Fruit fly (Drosophila melanogaster) whole organism, embryonic: ENCODE results near the gene CG17283.

Experiments
- Atf3 ChIP-seq: fragments of 200-800 bp; sonication (Bioruptor generic); optimal IDR thresholded peaks from 3 replicates; lab custom pipeline; 2016; ENCODE audit warnings: missing biosample characterization, missing genetic modification characterization
- CG10274 ChIP-seq: fragments of 200-800 bp; sonication (Bioruptor generic); optimal IDR thresholded peaks from 3 replicates; lab custom pipeline; 2017; ENCODE audit warnings: missing biosample characterization, mild to moderate bottlenecking, missing genetic modification characterization
- CG10654 ChIP-seq: fragments of 200-800 bp; sonication (Bioruptor generic); optimal IDR thresholded peaks from 2 replicates; lab custom pipeline; 2016; ENCODE audit warnings: missing biosample characterization, missing genetic modification characterization
- CG11085 ChIP-seq: fragments of 200-800 bp; sonication (Bioruptor generic); IDR thresholded peaks from 2 replicates; pipeline ENCODE4 v1.3.6; 2022; ENCODE audit warnings: missing biosample characterization, missing genetic modification characterization
- CG13894 ChIP-seq: fragments of 200-800 bp; sonication (Bioruptor generic); optimal IDR thresholded peaks from 3 replicates; lab custom pipeline; 2018; ENCODE audit warnings: missing biosample characterization, mild to moderate bottlenecking, missing genetic modification characterization, moderate library complexity
- CG14014 ChIP-seq: fragments of 200-800 bp; sonication (Bioruptor generic); IDR thresholded peaks from 2 replicates; pipeline ENCODE4 v1.3.6; 2022; ENCODE audit warnings: missing biosample characterization, missing genetic modification characterization
- CG15011 ChIP-seq: fragments of 200-800 bp; sonication (Bioruptor generic); optimal IDR thresholded peaks from 3 replicates; lab custom pipeline; 2018; ENCODE audit warnings: missing biosample characterization, mild to moderate bottlenecking, missing genetic modification characterization
- CG15479 ChIP-seq: fragments of 200-800 bp; sonication (Bioruptor generic); optimal IDR thresholded peaks from 3 replicates; lab custom pipeline; 2019; ENCODE audit warnings: missing biosample characterization, mild to moderate bottlenecking, missing genetic modification characterization, moderate library complexity
- CG17186 ChIP-seq: fragments of 200-800 bp; sonication (Bioruptor generic); optimal IDR thresholded peaks from 3 replicates; lab custom pipeline; 2017; ENCODE audit warnings: missing biosample characterization, missing genetic modification reagents, missing genetic modification characterization
- CG4854 ChIP-seq: fragments of 200-800 bp; sonication (Bioruptor generic); optimal IDR thresholded peaks from 2 replicates; lab custom pipeline; 2016; ENCODE audit warnings: missing biosample characterization, missing genetic modification characterization, inconsistent platforms
- CG7372 ChIP-seq: fragments of 200-800 bp; sonication (Bioruptor generic); IDR thresholded peaks from 2 replicates; pipeline ENCODE4 v1.3.6; 2022; ENCODE audit warnings: missing biosample characterization, missing genetic modification characterization
- CG9932 ChIP-seq: fragments of 200-800 bp; sonication (Bioruptor generic); IDR thresholded peaks from 2 replicates; pipeline ENCODE4 v1.3.6; 2022; ENCODE audit warnings: missing biosample characterization, missing genetic modification characterization
- D19B ChIP-seq: fragments of 200-800 bp; sonication (Bioruptor generic); optimal IDR thresholded peaks from 2 replicates; lab custom pipeline; 2017; ENCODE audit warnings: missing biosample characterization, mild to moderate bottlenecking, missing genetic modification characterization
- Deaf1 ChIP-seq: fragments of 200-800 bp; optimal IDR thresholded peaks from 3 replicates; lab custom pipeline; 2019; ENCODE audit warnings: missing biosample characterization, mild to moderate bottlenecking, missing genetic modification characterization, moderate library complexity
- Dll ChIP-seq: fragments of 200-800 bp; sonication (Bioruptor generic); IDR thresholded peaks from 4 replicates; pipeline ENCODE4 v1.3.6; 2022; ENCODE audit warnings: missing biosample characterization, missing genetic modification characterization; ENCODE audit not compliant: partially characterized antibody
- Ets65A ChIP-seq: fragments of 200-800 bp; sonication (Bioruptor generic); peaks from one replicate; lab custom pipeline; 2016; ENCODE audit warnings: missing biosample characterization, missing genetic modification characterization
- Gsc ChIP-seq: fragments of 200-800 bp; sonication (Bioruptor generic); IDR thresholded peaks from 2 replicates; pipeline ENCODE4 v1.3.6; 2022; ENCODE audit warnings: missing biosample characterization, missing genetic modification characterization
- H15 ChIP-seq: fragments of 200-800 bp; sonication (Bioruptor generic); IDR thresholded peaks from 3 replicates; pipeline ENCODE4 v1.3.6; 2022; ENCODE audit warnings: missing biosample characterization, missing genetic modification characterization
- Hmr ChIP-seq: fragments of 200-800 bp; sonication (Bioruptor generic); optimal IDR thresholded peaks from 3 replicates; lab custom pipeline; 2017; ENCODE audit warnings: mild to moderate bottlenecking, missing biosample characterization, missing genetic modification reagents, missing genetic modification characterization
- Lpt ChIP-seq: fragments of >200 bp; optimal IDR thresholded peaks from 2 replicates; lab custom pipeline; 2018; ENCODE audit warnings: missing biosample characterization, missing genetic modification characterization
- Nf-YC ChIP-seq: fragments of 200-800 bp; optimal IDR thresholded peaks from 3 replicates; lab custom pipeline; 2019; ENCODE audit warnings: missing biosample characterization, mild to moderate bottlenecking, missing genetic modification characterization, moderate library complexity
- Pdp1 ChIP-seq, 2 experiments: fragments of 200-800 bp; sonication (Bioruptor generic); optimal IDR thresholded peaks; 3 replicates each; lab custom pipeline; 2016; ENCODE audit warnings: missing biosample characterization in 2 of 2, missing genetic modification characterization in 2 of 2, mild to moderate bottlenecking in 1 of 2, moderate library complexity in 1 of 2
- Sox100B ChIP-seq: fragments of 200-800 bp; sonication (Bioruptor generic); optimal IDR thresholded peaks from 3 replicates; lab custom pipeline; 2018; ENCODE audit warnings: missing biosample characterization, mild to moderate bottlenecking, missing genetic modification characterization
- TFAM ChIP-seq: fragments of 200-800 bp; sonication (Bioruptor generic); optimal IDR thresholded peaks from 2 replicates; lab custom pipeline; 2017; ENCODE audit warnings: missing biosample characterization, missing genetic modification characterization, inconsistent platforms
- Taf1 ChIP-seq: fragments of 200-800 bp; sonication (Bioruptor generic); IDR thresholded peaks from 2 replicates; pipeline ENCODE4 v1.3.6; 2022; ENCODE audit warnings: missing biosample characterization, missing genetic modification characterization
- amos ChIP-seq: fragments of 200-800 bp; sonication (Bioruptor generic); IDR thresholded peaks from 2 replicates; pipeline ENCODE4 v1.3.6; 2022; ENCODE audit warnings: missing biosample characterization, missing genetic modification characterization; ENCODE audit not compliant: partially characterized antibody
- ato ChIP-seq: fragments of 200-800 bp; sonication (Bioruptor generic); IDR thresholded peaks from 2 replicates; pipeline ENCODE4 v1.3.6; 2022; ENCODE audit warnings: missing biosample characterization, missing genetic modification characterization; ENCODE audit not compliant: partially characterized antibody
- cato ChIP-seq: fragments of 200-800 bp; sonication (Bioruptor generic); optimal IDR thresholded peaks from 2 replicates; lab custom pipeline; 2016; ENCODE audit warnings: missing biosample characterization, missing genetic modification characterization, borderline replicate concordance
- chinmo ChIP-seq: fragments of 200-800 bp; sonication (Bioruptor generic); IDR thresholded peaks from 4 replicates; pipeline ENCODE4 v1.3.6; 2022; ENCODE audit warnings: missing biosample characterization, missing genetic modification characterization; ENCODE audit not compliant: partially characterized antibody
- croc ChIP-seq: fragments of 200-800 bp; sonication (Bioruptor generic); conservative IDR thresholded peaks from 3 replicates; pipeline ENCODE4 v1.3.6; 2022; ENCODE audit warnings: missing biosample characterization, missing genetic modification characterization
- dmrt11E ChIP-seq: fragments of 200-800 bp; sonication (Bioruptor generic); optimal IDR thresholded peaks from 3 replicates; lab custom pipeline; 2018; ENCODE audit warnings: missing biosample characterization, mild to moderate bottlenecking, missing genetic modification characterization, moderate library complexity
- dpn ChIP-seq, 2 experiments: fragments of 200-800 bp; sonication (Bioruptor generic); optimal IDR thresholded peaks; 3 replicates each; lab custom pipeline; 2016; ENCODE audit warnings: missing biosample characterization in 2 of 2, missing genetic modification characterization in 2 of 2
- emc ChIP-seq: fragments of 200-800 bp; sonication (Bioruptor generic); optimal IDR thresholded peaks from 2 replicates; lab custom pipeline; 2016; ENCODE audit warnings: missing biosample characterization, missing genetic modification characterization
- ftz-f1 ChIP-seq: fragments of 200-800 bp; sonication (Bioruptor generic); optimal IDR thresholded peaks from 2 replicates; lab custom pipeline; 2016; ENCODE audit warnings: missing biosample characterization, missing genetic modification characterization
- gt ChIP-seq: fragments of 200-800 bp; sonication (Bioruptor generic); IDR thresholded peaks from 2 replicates; pipeline ENCODE4 v1.3.6; 2022; ENCODE audit warnings: missing biosample characterization, missing genetic modification characterization
- ken ChIP-seq: fragments of 200-800 bp; sonication (Bioruptor generic); IDR thresholded peaks from 3 replicates; pipeline ENCODE4 v1.3.6; 2022; ENCODE audit warnings: missing biosample characterization, missing genetic modification characterization
- lilli ChIP-seq: fragments of 200-800 bp; sonication (Bioruptor generic); optimal IDR thresholded peaks from 3 replicates; lab custom pipeline; 2016; ENCODE audit warnings: missing biosample characterization, missing genetic modification characterization
- nau ChIP-seq: fragments of 200-800 bp; sonication (Bioruptor generic); optimal IDR thresholded peaks from 3 replicates; lab custom pipeline; 2017; ENCODE audit warnings: missing biosample characterization, mild to moderate bottlenecking, missing genetic modification characterization, missing genetic modification reagents
- oc ChIP-seq: fragments of 200-800 bp; sonication (Bioruptor generic); optimal IDR thresholded peaks from 2 replicates; lab custom pipeline; 2018; ENCODE audit warnings: missing biosample characterization, mild to moderate bottlenecking, missing genetic modification characterization, moderate library complexity
- pum ChIP-seq: fragments of 200-800 bp; sonication (Bioruptor generic); optimal IDR thresholded peaks from 2 replicates; lab custom pipeline; 2016; ENCODE audit warnings: missing biosample characterization, missing genetic modification characterization
- rib ChIP-seq: fragments of 200-800 bp; sonication (Bioruptor generic); IDR thresholded peaks from 2 replicates; pipeline ENCODE4 v1.3.6; 2022; ENCODE audit warnings: missing biosample characterization, missing genetic modification characterization
- row ChIP-seq: fragments of 200-800 bp; sonication (Bioruptor generic); IDR thresholded peaks from 3 replicates; pipeline ENCODE4 v1.3.6; 2022; ENCODE audit warnings: missing biosample characterization, missing genetic modification characterization
- seq ChIP-seq: fragments of 200-800 bp; sonication (Bioruptor generic); IDR thresholded peaks from 2 replicates; pipeline ENCODE4 v1.3.6; 2022; ENCODE audit warnings: missing biosample characterization, missing genetic modification characterization
- sisA ChIP-seq: fragments of 200-800 bp; sonication (Bioruptor generic); IDR thresholded peaks from 2 replicates; pipeline ENCODE4 v1.3.6; 2022; ENCODE audit warnings: missing biosample characterization, missing genetic modification characterization
- slou ChIP-seq: fragments of 200-800 bp; sonication (Bioruptor generic); optimal IDR thresholded peaks from 3 replicates; lab custom pipeline; 2016; ENCODE audit warnings: missing biosample characterization, missing genetic modification characterization
- tll ChIP-seq, 2 experiments: fragments of 200-800 bp in 1 of 2; fragments of >200 bp in 1 of 2; sonication (Bioruptor generic) in 1 of 2; optimal IDR thresholded peaks; 2 replicates each; lab custom pipeline; 2017 to 2019; ENCODE audit warnings: missing biosample characterization in 2 of 2, missing genetic modification characterization in 2 of 2, mild to moderate bottlenecking in 1 of 2, moderate library complexity in 1 of 2
- unc-4 ChIP-seq: fragments of 200-800 bp; sonication (Bioruptor generic); IDR thresholded peaks from 2 replicates; pipeline ENCODE4 v1.3.6; 2022; ENCODE audit warnings: missing biosample characterization, missing genetic modification characterization; ENCODE audit not compliant: partially characterized antibody
- vnd ChIP-seq: fragments of 200-800 bp; sonication (Bioruptor generic); IDR thresholded peaks from 3 replicates; pipeline ENCODE4 v1.3.6; 2022; ENCODE audit warnings: missing biosample characterization, missing genetic modification characterization; ENCODE audit not compliant: partially characterized antibody
- vvl ChIP-seq: fragments of 200-800 bp; sonication (Bioruptor generic); IDR thresholded peaks from 2 replicates; pipeline ENCODE4 v1.3.6; 2022; ENCODE audit warnings: missing biosample characterization, missing genetic modification characterization
- z ChIP-seq: fragments of 200-800 bp; sonication (Bioruptor generic); IDR thresholded peaks from 3 replicates; pipeline ENCODE4 v1.3.6; 2022; ENCODE audit warnings: missing biosample characterization, missing genetic modification characterization

Gene CG17283

DNA sequence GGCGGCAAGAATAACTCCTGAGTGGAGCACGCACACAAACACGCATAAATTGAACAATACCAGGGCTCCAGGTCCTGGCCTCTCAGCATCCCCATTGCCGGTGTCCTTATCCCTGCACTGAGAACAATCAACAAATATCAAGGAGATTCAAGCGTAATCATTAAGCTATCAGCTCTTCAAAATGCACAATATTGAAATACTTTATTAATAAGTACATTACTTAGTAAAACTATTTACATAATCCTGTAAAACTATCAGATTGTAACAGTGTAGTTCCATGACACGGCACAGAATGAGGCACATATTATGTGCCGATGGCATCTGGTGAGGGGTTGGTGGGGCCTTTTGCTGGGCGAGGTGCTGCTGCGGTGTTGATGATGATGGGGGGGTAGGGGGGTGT lies 36.6 kb upstream of the CG17283 start (continued):
- TF ChIP-seq vnd (GFP tag; lab: Robert Waterston, UW), result no peak
- no peak for TF ChIP-seq CG15479 (GFP tag; lab: Kevin White, UChicago)
- TF ChIP-seq seq, result no peak
- no peak for TF ChIP-seq CG7372 (GFP tag; lab: Robert Waterston, UW)
- TF ChIP-seq CG14014 (GFP tag; lab: Robert Waterston, UW), result peak; percentile 43; the same call in 1 of the 2 replicates
- TF ChIP-seq oc (tag; lab: Kevin White, UChicago), result no peak
- no peak for TF ChIP-seq Sox100B
- peak; percentile 30 for TF ChIP-seq CG13894
- TF ChIP-seq gt (GFP tag; lab: Robert Waterston, UW), result no peak

DNA sequence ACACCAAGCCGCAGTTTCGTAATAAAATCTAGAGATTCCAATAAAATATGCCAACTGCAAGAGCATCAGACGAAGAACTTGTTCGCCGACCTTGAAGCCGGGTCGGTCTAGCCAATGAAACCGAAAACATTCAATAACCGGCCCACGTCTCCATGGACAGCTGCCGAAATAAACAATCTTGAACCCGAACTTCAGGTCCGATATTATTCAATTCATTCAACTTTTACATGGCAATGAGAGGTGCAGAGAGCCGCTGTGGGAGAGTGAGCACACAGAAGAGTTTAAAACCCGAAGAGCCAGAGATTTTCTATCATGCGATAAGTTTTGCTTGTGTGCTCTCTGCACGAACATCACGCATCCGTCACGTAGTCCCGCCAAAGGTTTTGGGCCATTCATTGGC lies 30.2 kb upstream of the CG17283 start:
- no peak for TF ChIP-seq amos (GFP tag; lab: Robert Waterston, UW)
- no peak for TF ChIP-seq sisA
- no peak for TF ChIP-seq seq
- peak; percentile 75 for TF ChIP-seq Deaf1
- TF ChIP-seq Lpt (GFP tag; lab: Kevin White, UChicago), result no peak
- TF ChIP-seq Atf3 (GFP tag; lab: Kevin White, UChicago), result no peak
- no peak for TF ChIP-seq Gsc (GFP tag; lab: Robert Waterston, UW)
- no peak for TF ChIP-seq ken
- TF ChIP-seq pum (GFP tag; lab: Kevin White, UChicago), result no peak
- TF ChIP-seq slou (GFP tag; lab: Kevin White, UChicago), result no peak
- no peak for TF ChIP-seq CG17186 (GFP tag; lab: Kevin White, UChicago)
- no peak for TF ChIP-seq TFAM (GFP tag; lab: Kevin White, UChicago)
- no peak for TF ChIP-seq Taf1 (GFP tag; lab: Robert Waterston, UW)
- TF ChIP-seq rib (GFP tag; lab: Robert Waterston, UW), result no peak
- no peak for TF ChIP-seq dmrt11E
- no peak for TF ChIP-seq nau (GFP tag; lab: Kevin White, UChicago)
- TF ChIP-seq tll (GFP tag; optimal IDR thresholded peaks at IDR 0.05; lab: Kevin White, UChicago), result no peak
- TF ChIP-seq Pdp1 (GFP tag; optimal IDR thresholded peaks at IDR 0.05; lab: Kevin White, UChicago), result peak in 1 of 2 experiments; percentile 43
- TF ChIP-seq cato (GFP tag; lab: Kevin White, UChicago), result no peak
- no peak for TF ChIP-seq H15 (GFP tag; lab: Robert Waterston, UW)
- TF ChIP-seq Ets65A (GFP tag; lab: Kevin White, UChicago), result peak; percentile 2
- TF ChIP-seq CG10654 (GFP tag; lab: Kevin White, UChicago), result no peak
- TF ChIP-seq CG9932 (GFP tag; lab: Robert Waterston, UW), result no peak
- TF ChIP-seq dpn (GFP tag; optimal IDR thresholded peaks at IDR 0.05; lab: Kevin White, UChicago), result no peak
- peak; percentile 37 for TF ChIP-seq Nf-YC (tag; lab: Kevin White, UChicago)
- TF ChIP-seq lilli (GFP tag; lab: Kevin White, UChicago), result no peak
- no peak for TF ChIP-seq row (GFP tag; lab: Robert Waterston, UW)
- no peak for TF ChIP-seq z (GFP tag; lab: Robert Waterston, UW)
- TF ChIP-seq emc, result no peak
- TF ChIP-seq ato (GFP tag; lab: Robert Waterston, UW), result no peak
- TF ChIP-seq CG11085 (GFP tag; lab: Robert Waterston, UW), result no peak
- TF ChIP-seq Hmr, result no peak
- TF ChIP-seq ftz-f1 (GFP tag; lab: Kevin White, UChicago), result peak; percentile 67
- no peak for TF ChIP-seq unc-4 (GFP tag; lab: Robert Waterston, UW)
- peak; percentile 45; the same call in 1 of the 2 replicates for TF ChIP-seq vvl (GFP tag; lab: Robert Waterston, UW)
- TF ChIP-seq D19B, result no peak
- no peak for TF ChIP-seq CG15011 (GFP tag; lab: Kevin White, UChicago)
- no peak for TF ChIP-seq CG10274 (GFP tag; lab: Kevin White, UChicago)
- no peak for TF ChIP-seq Dll
- peak; percentile 92 for TF ChIP-seq chinmo (GFP tag; lab: Robert Waterston, UW)
- no peak for TF ChIP-seq croc
- TF ChIP-seq CG4854, result no peak
